Worm (Caenorhabditis elegans) whole organism, midembryonic: Measurements from ENCODE around the gene C02F4.5.

Experiments
- T22C8.4 ChIP-seq: fragments of 200-800 bp; sonication (Bioruptor generic); IDR thresholded peaks from 2 replicates; pipeline ENCODE4 v1.3.6; 2022; ENCODE audit warnings: missing genetic modification characterization, missing compliant biosample characterization
- cog-1 ChIP-seq: sonication (generic microtip); optimal IDR thresholded peaks from 2 replicates; lab custom pipeline; 2016; ENCODE audit warnings: missing genetic modification characterization, missing compliant biosample characterization
- flt-1 ChIP-seq: fragments of 200-800 bp; sonication (Bioruptor generic); IDR thresholded peaks from 2 replicates; pipeline ENCODE4 v1.3.6; 2022; ENCODE audit warnings: missing genetic modification characterization, missing compliant biosample characterization
- klf-2 ChIP-seq: fragments of 200-800 bp; sonication (Bioruptor generic); conservative IDR thresholded peaks from 2 replicates; pipeline ENCODE4 v1.3.6; 2022; ENCODE audit warnings: missing genetic modification reagents, missing genetic modification characterization, missing compliant biosample characterization
- med-1 ChIP-seq: sonication (generic microtip); optimal IDR thresholded peaks from 2 replicates; lab custom pipeline; 2017; ENCODE audit warnings: missing genetic modification characterization, mild to moderate bottlenecking, missing compliant biosample characterization, antibody characterized with exemption, missing genetic modification reagents; ENCODE audit not compliant: insufficient read depth
- ref-1 ChIP-seq: fragments of 200-800 bp; sonication (Bioruptor generic); conservative IDR thresholded peaks from 2 replicates; pipeline ENCODE4 v1.3.6; 2022; ENCODE audit warnings: missing genetic modification reagents, missing genetic modification characterization, missing compliant biosample characterization
- ztf-23 ChIP-seq: fragments of 200-800 bp; sonication (Bioruptor generic); IDR thresholded peaks from 2 replicates; pipeline ENCODE4 v1.3.6; 2022; ENCODE audit warnings: missing genetic modification reagents, missing genetic modification characterization, missing compliant biosample characterization
- ztf-29 ChIP-seq: fragments of 200-800 bp; sonication (Bioruptor generic); IDR thresholded peaks from 2 replicates; pipeline ENCODE4 v1.3.6; 2022; ENCODE audit warnings: missing genetic modification reagents, missing genetic modification characterization, missing compliant biosample characterization

ce11 chrIV:10513266-10513665 lies 10.7 kb downstream of the C02F4.5 start:
- TF ChIP-seq cog-1 (no peak), med-1 (no peak), T22C8.4 (GFP tag; lab: Robert Waterston, UW) (no peak), flt-1 (no peak), ztf-29 (no peak), ref-1 (GFP tag; lab: Robert Waterston, UW) (no peak), ztf-23 (no peak), klf-2 (GFP tag; lab: Robert Waterston, UW) (no peak)
